Worm (Caenorhabditis elegans) whole organism, L4 larva: ENCODE results near the gene suf-1.

Experiments used
- D1046.2 ChIP-seq: fragments of 200-800 bp; sonication (Bioruptor generic); IDR thresholded peaks from 2 replicates; pipeline ENCODE4 v1.3.6; 2022; ENCODE audit warnings: missing genetic modification characterization, missing compliant biosample characterization
- F44E2.7 ChIP-seq: fragments of 200-800 bp; sonication (Bioruptor generic); IDR thresholded peaks from 2 replicates; pipeline ENCODE4 v2.1.2; 2022; ENCODE audit warnings: missing genetic modification characterization, missing compliant biosample characterization
- T26A8.4 ChIP-seq: fragments of 200-800 bp; sonication (Bioruptor generic); IDR thresholded peaks from 2 replicates; pipeline ENCODE4 v1.3.6; 2022; ENCODE audit warnings: missing genetic modification characterization, missing compliant biosample characterization
- Y105C5A.15 ChIP-seq: fragments of 200-800 bp; sonication (Bioruptor generic); IDR thresholded peaks from 2 replicates; pipeline ENCODE4 v1.3.6; 2022; ENCODE audit warnings: missing genetic modification characterization, missing compliant biosample characterization
- Y48G9A.11 ChIP-seq: fragments of 200-800 bp; sonication (Bioruptor generic); IDR thresholded peaks from 2 replicates; pipeline ENCODE4 v1.3.6; 2022; ENCODE audit warnings: missing genetic modification reagents, missing genetic modification characterization, missing compliant biosample characterization
- Y75B8A.6 ChIP-seq: fragments of 200-800 bp; sonication (Bioruptor generic); IDR thresholded peaks from 2 replicates; pipeline ENCODE4 v1.3.6; 2022; ENCODE audit warnings: missing genetic modification reagents, missing genetic modification characterization, missing compliant biosample characterization
- ZK337.2 ChIP-seq: fragments of 200-800 bp; sonication (Bioruptor generic); IDR thresholded peaks from 2 replicates; pipeline ENCODE4 v1.3.6; 2022; ENCODE audit warnings: missing genetic modification reagents, missing genetic modification characterization, missing compliant biosample characterization
- ZK546.5 ChIP-seq, 2 experiments: sonication (generic microtip); optimal IDR thresholded peaks; 2 replicates each; lab custom pipeline; 2017; ENCODE audit warnings: missing biosample characterization in 2 of 2, missing genetic modification characterization in 2 of 2
- aly-2 ChIP-seq: sonication (generic microtip); optimal IDR thresholded peaks from 2 replicates; lab custom pipeline; 2018; ENCODE audit warnings: missing biosample characterization, missing genetic modification characterization
- ama-1 ChIP-seq: fragments of 150-350 bp; optimal IDR thresholded peaks from 2 replicates; lab custom pipeline; 2014; ENCODE audit warnings: inconsistent platforms, mixed read lengths
- attf-4 ChIP-seq: sonication (generic microtip); optimal IDR thresholded peaks from 3 replicates; lab custom pipeline; 2017; ENCODE audit warnings: missing biosample characterization, missing genetic modification characterization
- ceh-20 ChIP-seq: fragments of 200-800 bp; sonication (Bioruptor generic); IDR thresholded peaks from 2 replicates; pipeline ENCODE4 v1.3.6; 2022; ENCODE audit warnings: missing genetic modification reagents, missing genetic modification characterization, missing compliant biosample characterization
- ceh-32 ChIP-seq: sonication (generic microtip); optimal IDR thresholded peaks from 2 replicates; lab custom pipeline; 2016; ENCODE audit warnings: mild to moderate bottlenecking, missing genetic modification characterization, missing compliant biosample characterization; ENCODE audit not compliant: poor library complexity
- ces-1 ChIP-seq: fragments of 150-350 bp; sonication (generic microtip); optimal IDR thresholded peaks from 4 replicates; lab custom pipeline; 2014; ENCODE audit warnings: missing biosample characterization, missing genetic modification reagents, missing genetic modification characterization
- cey-2 ChIP-seq: sonication (generic microtip); optimal IDR thresholded peaks from 3 replicates; lab custom pipeline; 2017; ENCODE audit warnings: missing genetic modification characterization, mild to moderate bottlenecking, missing compliant biosample characterization, antibody characterized with exemption, borderline replicate concordance; ENCODE audit not compliant: insufficient read depth
- daf-16 ChIP-seq, 3 experiments: sonication (generic microtip); optimal IDR thresholded peaks; 2 replicates each; lab custom pipeline; 2016 to 2017; ENCODE audit warnings: missing genetic modification characterization in 3 of 3, missing genetic modification reagents in 3 of 3, mild to moderate bottlenecking in 2 of 3, missing compliant biosample characterization in 2 of 3, missing biosample characterization in 1 of 3, moderate library complexity in 1 of 3
- daf-19 ChIP-seq: fragments of 200-800 bp; sonication (Bioruptor generic); conservative IDR thresholded peaks from 2 replicates; pipeline ENCODE4 v1.3.6; 2022; ENCODE audit warnings: missing genetic modification characterization, missing compliant biosample characterization
- daf-8 ChIP-seq: fragments of 200-800 bp; sonication (Bioruptor generic); IDR thresholded peaks from 2 replicates; pipeline ENCODE4 v1.3.6; 2022; ENCODE audit warnings: missing genetic modification characterization, missing compliant biosample characterization
- dpl-1 ChIP-seq: fragments of 150-350 bp; optimal IDR thresholded peaks from 2 replicates; lab custom pipeline; 2014; ENCODE audit warnings: missing biosample characterization, missing genetic modification reagents, missing genetic modification characterization
- egl-27 ChIP-seq: sonication (generic microtip); optimal IDR thresholded peaks from 3 replicates; lab custom pipeline; 2017; ENCODE audit warnings: missing biosample characterization, missing genetic modification reagents, missing genetic modification characterization
- fkh-10 ChIP-seq: fragments of 150-350 bp; optimal IDR thresholded peaks from 2 replicates; lab custom pipeline; 2014; ENCODE audit warnings: missing biosample characterization, missing genetic modification reagents, missing genetic modification characterization
- hif-1 ChIP-seq, 2 experiments: sonication (generic microtip); optimal IDR thresholded peaks; 2 replicates each; lab custom pipeline; 2016 to 2017; ENCODE audit warnings: missing compliant biosample characterization in 2 of 2, missing genetic modification characterization in 2 of 2, missing genetic modification reagents in 2 of 2, missing genotype in 2 of 2, mild to moderate bottlenecking in 1 of 2
- lin-1 ChIP-seq: fragments of 200-800 bp; sonication (Bioruptor generic); IDR thresholded peaks from 2 replicates; pipeline ENCODE4 v1.3.6; 2022; ENCODE audit warnings: missing genetic modification reagents, missing genetic modification characterization, missing compliant biosample characterization
- lin-15B ChIP-seq: fragments of 150-350 bp; sonication (generic microtip); optimal IDR thresholded peaks from 3 replicates; lab custom pipeline; 2014; ENCODE audit warnings: missing biosample characterization, missing genetic modification characterization
- lin-39 ChIP-seq: fragments of 150-350 bp; optimal IDR thresholded peaks from 2 replicates; lab custom pipeline; 2014; ENCODE audit warnings: missing biosample characterization, missing genetic modification reagents, missing genetic modification characterization
- lsy-2 ChIP-seq, 2 experiments: fragments of 150-350 bp in 1 of 2; sonication (generic microtip) in 1 of 2; optimal IDR thresholded peaks; 2 replicates each; lab custom pipeline; 2014 to 2017; ENCODE audit warnings: missing biosample characterization in 2 of 2, missing genetic modification characterization in 2 of 2
- madf-5 ChIP-seq, 2 experiments: fragments of 200-800 bp; sonication (Bioruptor generic); IDR thresholded peaks; 2 replicates each; pipeline ENCODE4 v1.3.6; 2022; ENCODE audit warnings: missing compliant biosample characterization in 2 of 2, missing genetic modification characterization in 2 of 2
- nhr-102 ChIP-seq: sonication (generic microtip); optimal IDR thresholded peaks from 2 replicates; lab custom pipeline; 2016; ENCODE audit warnings: mild to moderate bottlenecking, missing genetic modification characterization, moderate library complexity, missing compliant biosample characterization
- nhr-237 ChIP-seq: sonication (generic microtip); optimal IDR thresholded peaks from 2 replicates; lab custom pipeline; 2017; ENCODE audit warnings: missing biosample characterization, missing genetic modification characterization
- nhr-25 ChIP-seq: sonication (generic microtip); optimal IDR thresholded peaks from 2 replicates; lab custom pipeline; 2017; ENCODE audit warnings: missing genetic modification characterization, mild to moderate bottlenecking, missing compliant biosample characterization, antibody characterized with exemption, moderate library complexity, borderline replicate concordance; ENCODE audit not compliant: insufficient read depth
- nhr-76 ChIP-seq: fragments of 150-350 bp; optimal IDR thresholded peaks from 2 replicates; lab custom pipeline; 2014; ENCODE audit warnings: missing biosample characterization, missing genetic modification characterization
- nhr-77 ChIP-seq: fragments of 150-350 bp; optimal IDR thresholded peaks from 2 replicates; lab custom pipeline; 2014; ENCODE audit warnings: missing biosample characterization, missing genetic modification characterization
- pha-4 ChIP-seq, 2 experiments: fragments of 150-350 bp in 1 of 2; fragments of 200-800 bp in 1 of 2; sonication (Bioruptor generic) in 1 of 2; IDR thresholded peaks in 1 of 2; optimal IDR thresholded peaks in 1 of 2; 2 replicates each; pipeline versions ENCODE4 v1.3.6 to Lab custom; 2014 to 2022; ENCODE audit warnings: missing genetic modification characterization in 2 of 2, missing genetic modification reagents in 2 of 2, missing biosample characterization in 1 of 2, missing compliant biosample characterization in 1 of 2
- pqm-1 ChIP-seq: sonication (generic microtip); optimal IDR thresholded peaks from 2 replicates; lab custom pipeline; 2017; ENCODE audit warnings: missing biosample characterization, missing genetic modification characterization
- rbr-2 ChIP-seq: sonication (generic microtip); optimal IDR thresholded peaks from 2 replicates; lab custom pipeline; 2016; ENCODE audit warnings: missing genotype, missing genetic modification characterization, missing compliant biosample characterization
- saeg-2 ChIP-seq: fragments of 200-800 bp; sonication (Bioruptor generic); IDR thresholded peaks from 2 replicates; pipeline ENCODE4 v1.3.6; 2022; ENCODE audit warnings: missing genetic modification reagents, missing genetic modification characterization, missing compliant biosample characterization
- snpc-1.2 ChIP-seq: fragments of 200-800 bp; sonication (Bioruptor generic); IDR thresholded peaks from 2 replicates; pipeline ENCODE4 v1.3.6; 2022; ENCODE audit warnings: missing genetic modification reagents, missing genetic modification characterization, missing compliant biosample characterization
- spr-3 ChIP-seq: fragments of 200-800 bp; sonication (Bioruptor generic); optimal IDR thresholded peaks from 2 replicates; lab custom pipeline; 2018; ENCODE audit warnings: mild to moderate bottlenecking, missing genetic modification characterization, missing compliant biosample characterization
- unc-39 ChIP-seq: sonication (generic microtip); optimal IDR thresholded peaks from 2 replicates; lab custom pipeline; 2017; ENCODE audit warnings: missing biosample characterization, missing genetic modification characterization
- zip-11 ChIP-seq: fragments of 200-800 bp; sonication (Bioruptor generic); IDR thresholded peaks from 2 replicates; pipeline ENCODE4 v1.3.6; 2022; ENCODE audit warnings: missing genetic modification characterization, missing compliant biosample characterization

Gene suf-1

DNA sequence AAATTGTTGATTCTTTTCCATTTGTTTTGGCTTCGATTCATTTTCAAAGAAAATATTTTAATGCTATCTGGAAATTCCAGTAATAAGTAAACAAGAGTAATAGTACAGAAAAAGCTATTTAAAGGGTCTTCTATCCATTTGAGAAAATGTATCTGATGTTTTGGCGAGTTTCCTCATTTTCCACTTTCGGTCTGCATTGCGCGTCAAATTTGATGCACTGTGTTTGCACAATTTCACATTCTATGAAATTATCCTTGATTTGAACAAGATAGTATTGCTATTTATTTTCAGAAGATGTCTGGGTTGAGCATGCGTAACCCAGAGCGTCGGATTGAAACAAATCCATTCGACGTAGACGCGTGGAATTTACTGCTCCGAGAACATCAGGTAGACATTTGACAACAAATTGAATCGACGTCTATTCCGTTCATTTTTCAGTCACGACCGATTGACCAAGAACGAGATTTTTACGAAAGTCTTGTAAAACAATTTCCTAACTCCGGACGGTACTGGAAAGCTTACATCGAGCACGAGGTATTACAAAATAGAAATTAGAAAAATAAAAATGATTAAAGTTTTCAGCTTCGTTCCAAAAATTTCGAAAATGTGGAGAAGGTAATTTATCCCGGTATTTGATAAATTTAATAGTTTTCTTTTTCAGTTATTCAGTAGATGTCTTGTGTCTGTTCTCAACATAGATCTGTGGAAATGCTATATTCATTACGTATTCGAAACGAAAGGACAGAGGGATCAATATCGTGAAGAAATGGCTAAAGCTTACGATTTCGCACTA, at the start of gene suf-1 (continued):
- TF ChIP-seq attf-4 (tag; lab: Kevin White, UChicago) (peak; percentile 72), cey-2 (tag; lab: Kevin White, UChicago) (no peak), snpc-1.2 (GFP tag; lab: Robert Waterston, UW) (peak; percentile 72), pha-4 (GFP tag; IDR thresholded peaks at IDR 0.05; lab: Robert Waterston, UW) (peak; percentile 46; the same call in 1 of the 2 replicates), pha-4 (tag; optimal IDR thresholded peaks at IDR 0.05; lab: Kevin White, UChicago) (no peak), daf-19 (GFP tag; lab: Robert Waterston, UW) (0 out of 2 replicates have a peak, but pooled peaks have one; percentile 49)

DNA sequence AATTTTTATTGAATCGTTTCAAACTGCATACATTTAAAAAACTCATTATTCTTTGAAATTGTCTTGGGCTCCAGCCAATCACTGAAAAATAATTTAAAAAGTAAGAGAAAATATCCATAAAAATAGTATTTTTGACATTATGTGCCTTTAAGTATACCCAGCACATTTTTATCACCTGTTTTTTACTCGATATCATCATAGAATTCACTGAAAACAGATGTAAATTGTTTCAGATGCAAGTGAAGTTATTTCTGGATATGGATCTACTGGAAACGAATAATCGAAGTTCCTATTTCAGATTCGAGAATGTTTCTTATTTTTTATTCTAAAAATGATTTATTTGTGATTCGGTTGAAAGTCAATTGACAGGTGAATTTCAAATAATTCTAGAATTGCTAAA, 49.1 kb upstream of the suf-1 start:
- TF ChIP-seq fkh-10 (GFP tag; lab: Kevin White, UChicago), result no peak

DNA sequence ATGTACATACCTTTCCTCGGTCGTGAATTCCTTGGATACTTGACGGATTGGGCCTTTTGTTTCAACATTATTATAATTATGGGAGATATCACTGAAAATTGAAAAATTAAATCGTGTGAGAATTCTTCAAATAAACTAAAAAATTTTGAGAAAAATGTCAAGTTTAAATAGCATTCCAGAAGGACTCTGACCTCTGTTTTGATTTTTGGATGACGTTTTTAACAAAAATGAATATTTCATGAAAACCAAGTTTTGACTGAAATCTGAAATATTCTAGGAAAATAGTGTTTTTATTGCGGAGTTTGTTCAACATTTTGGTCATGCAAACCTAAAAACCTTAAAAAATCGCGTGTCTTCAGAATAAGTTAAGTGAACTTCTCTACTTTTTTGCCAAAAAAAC, 47.5 kb upstream of the suf-1 start, which contains the start of gene glb-27:
Gene glb-27 (minus strand): TSS at position 101 of the 400 bp plus-strand sequence.
- no peak for TF ChIP-seq dpl-1
- TF ChIP-seq unc-39 (tag; lab: Kevin White, UChicago), result no peak
- TF ChIP-seq hif-1 (tag; optimal IDR thresholded peaks at IDR 0.05; lab: Kevin White, UChicago), result no peak
- TF ChIP-seq Y105C5A.15 (GFP tag; lab: Robert Waterston, UW), result no peak
- no peak for TF ChIP-seq lin-15B (tag; lab: Kevin White, UChicago)

DNA sequence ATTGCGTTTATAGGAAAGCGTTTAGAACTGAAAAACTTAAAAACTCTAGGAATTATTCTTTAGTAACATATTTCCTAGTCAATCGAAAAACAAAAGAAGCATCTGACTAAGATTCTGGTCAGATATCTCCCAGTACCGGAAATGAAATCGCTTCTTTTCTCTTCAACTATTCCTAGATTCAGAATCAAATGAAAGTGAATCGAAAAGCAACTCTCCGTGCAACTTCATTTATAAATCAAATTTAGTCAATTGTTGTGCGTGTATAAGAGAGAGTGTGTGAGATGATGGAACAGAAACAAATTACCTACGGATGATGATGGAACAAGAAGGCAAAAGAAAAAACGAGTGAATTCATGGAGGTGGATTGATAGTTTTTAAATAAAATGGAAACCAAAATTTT, 44.5 kb upstream of the suf-1 start:
- TF ChIP-seq pqm-1, result no peak
- TF ChIP-seq nhr-237 (tag; lab: Kevin White, UChicago), result no peak
- TF ChIP-seq ceh-32 (tag; lab: Kevin White, UChicago), result no peak
- no peak for TF ChIP-seq nhr-76 (tag; lab: Kevin White, UChicago)
- no peak for TF ChIP-seq Y48G9A.11
- no peak for TF ChIP-seq nhr-25
- no peak for TF ChIP-seq aly-2 (tag; lab: Kevin White, UChicago)
- no peak for TF ChIP-seq Y75B8A.6 (GFP tag; lab: Robert Waterston, UW)
- TF ChIP-seq spr-3 (GFP tag; lab: Kevin White, UChicago), result no peak
- TF ChIP-seq zip-11 (GFP tag; lab: Robert Waterston, UW), result no peak
- no peak for TF ChIP-seq T26A8.4 (GFP tag; lab: Robert Waterston, UW)
- TF ChIP-seq ama-1 (lab: Kevin White, UChicago), result peak; percentile 31
- TF ChIP-seq lsy-2 (tag; optimal IDR thresholded peaks at IDR 0.05; lab: Kevin White, UChicago), result peak in 1 of 2 experiments; percentile 34
- no peak for TF ChIP-seq saeg-2
- TF ChIP-seq ZK546.5 (tag; optimal IDR thresholded peaks at IDR 0.05; lab: Kevin White, UChicago), result no peak
- TF ChIP-seq ces-1 (GFP tag; lab: Kevin White, UChicago), result peak; percentile 82
- peak; percentile 99 for TF ChIP-seq fkh-10 (GFP tag; lab: Kevin White, UChicago)
- TF ChIP-seq D1046.2 (GFP tag; lab: Robert Waterston, UW), result no peak
- no peak for TF ChIP-seq lin-39 (tag; lab: Kevin White, UChicago)

DNA sequence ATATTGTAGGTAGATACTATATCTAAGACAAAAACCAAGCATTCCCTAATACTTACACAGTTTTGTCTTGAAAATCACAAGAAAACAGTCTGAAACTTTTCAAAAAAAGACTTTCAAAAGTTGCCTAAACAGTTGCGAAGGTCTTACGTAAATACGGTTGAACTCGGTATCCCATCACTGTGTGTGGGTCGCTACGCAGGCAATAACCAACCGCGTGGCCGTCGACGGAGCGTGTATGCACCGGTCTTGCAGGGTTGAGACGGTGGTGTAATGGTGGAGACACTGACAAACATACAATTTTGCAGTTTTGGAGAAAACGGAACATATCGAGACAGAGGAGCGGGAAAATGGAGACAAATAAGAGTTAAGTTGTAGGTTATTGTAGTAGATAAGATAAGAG, 42.4 kb upstream of the suf-1 start, which contains the start of gene iff-2:
Gene iff-2 (minus strand): TSS at position 141 of the 400 bp plus-strand sequence.
- TF ChIP-seq nhr-77 (tag; lab: Kevin White, UChicago), result peak; percentile 99
- TF ChIP-seq T26A8.4 (GFP tag; lab: Robert Waterston, UW), result peak; percentile 97
- peak; percentile 96 for TF ChIP-seq lin-1
- TF ChIP-seq unc-39 (tag; lab: Kevin White, UChicago), result no peak
- peak; percentile 99 for TF ChIP-seq rbr-2 (tag; lab: Kevin White, UChicago)
- TF ChIP-seq nhr-102, result peak; percentile 97
- TF ChIP-seq daf-8 (GFP tag; lab: Robert Waterston, UW), result no peak
- TF ChIP-seq F44E2.7 (GFP tag; lab: Robert Waterston, UW), result no peak
- peak; percentile 80 for TF ChIP-seq egl-27 (tag; lab: Kevin White, UChicago)
- peak; percentile 63; the same call in 1 of the 2 replicates for TF ChIP-seq ZK337.2 (GFP tag; lab: Robert Waterston, UW)
- peak; percentile 96 for TF ChIP-seq pha-4 (GFP tag; IDR thresholded peaks at IDR 0.05; lab: Robert Waterston, UW)
- no peak for TF ChIP-seq pha-4 (tag; optimal IDR thresholded peaks at IDR 0.05; lab: Kevin White, UChicago)
- no peak for TF ChIP-seq zip-11 (GFP tag; lab: Robert Waterston, UW)
- peak in 1 of 2 experiments; percentile 89; a peak in 1 of 4 replicates for TF ChIP-seq madf-5 (GFP tag; IDR thresholded peaks at IDR 0.05; lab: Robert Waterston, UW)
- TF ChIP-seq ceh-20 (GFP tag; lab: Robert Waterston, UW), result peak; percentile 98
- peak; percentile 92 for TF ChIP-seq pqm-1
- peak; percentile 89 to 91 for TF ChIP-seq daf-16 (GFP tag; optimal IDR thresholded peaks at IDR 0.05; lab: Kevin White, UChicago)
- TF ChIP-seq daf-16 (tag; optimal IDR thresholded peaks at IDR 0.05; lab: Kevin White, UChicago), result peak; percentile 92
- peak; percentile 93 for TF ChIP-seq spr-3 (GFP tag; lab: Kevin White, UChicago)
- TF ChIP-seq hif-1 (tag; optimal IDR thresholded peaks at IDR 0.05; lab: Kevin White, UChicago), result peak; percentile 88 to 96
